Worm (Caenorhabditis elegans): ENCODE results near the gene Y43B11AR.3.

Y43B11AR.3 gene

ce11 chrIV:7083382-7083784 is at the start of gene Y43B11AR.3:
Gene Y43B11AR.3 (minus strand): TSS chrIV:7083716.
- TF ChIP-seq Y116A8C.19 (tag; optimal IDR thresholded peaks at IDR 0.05; ENCODE audit: borderline replicate concordance) (no peak), nhr-76 (tag; optimal IDR thresholded peaks at IDR 0.05) (no peak), lsy-2 (tag; optimal IDR thresholded peaks at IDR 0.05) (peak in 1 of 2 experiments; percentile 14), F16B12.6 (tag; optimal IDR thresholded peaks at IDR 0.05) (no peak), hlh-17 (GFP tag; optimal IDR thresholded peaks at IDR 0.05; ENCODE audit: borderline replicate concordance) (no peak), nhr-71 (tag; optimal IDR thresholded peaks at IDR 0.05) (peak; percentile 46), lin-39 (tag; optimal IDR thresholded peaks at IDR 0.05) (no peak), hpl-2 (GFP tag; optimal IDR thresholded peaks at IDR 0.05) (no peak), tlp-1 (tag; optimal IDR thresholded peaks at IDR 0.05) (no peak), sup-37 (GFP tag; optimal IDR thresholded peaks at IDR 0.05) (no peak), ets-5 (GFP tag; IDR thresholded peaks at IDR 0.05) (no peak), rnt-1 (tag; optimal IDR thresholded peaks at IDR 0.05) (peak; percentile 30), efl-1 (optimal IDR thresholded peaks at IDR 0.05) (peak; percentile 9 to 12), efl-1 (GFP tag; optimal IDR thresholded peaks at IDR 0.05 in 1 of 2) (peak in 1 of 2 experiments; percentile 22), nhr-47 (tag; optimal IDR thresholded peaks at IDR 0.05) (peak; percentile 8), ama-1 (optimal IDR thresholded peaks at IDR 0.05) (peak; percentile 49), blmp-1 (tag; optimal IDR thresholded peaks at IDR 0.05) (no peak), swsn-7 (tag; optimal IDR thresholded peaks at IDR 0.05) (no peak), nhr-90 (tag; optimal IDR thresholded peaks at IDR 0.05; ENCODE audit: poor library complexity) (peak; percentile 34), ces-1 (GFP tag; optimal IDR thresholded peaks at IDR 0.05) (no peak), C16A3.4 (tag; optimal IDR thresholded peaks at IDR 0.05) (no peak), lin-13 (GFP tag; optimal IDR thresholded peaks at IDR 0.05) (no peak), fos-1 (tag; optimal IDR thresholded peaks at IDR 0.05) (peak; percentile 44), nhr-85 (tag) (peak; percentile 56), aly-2 (tag; optimal IDR thresholded peaks at IDR 0.05) (peak; percentile 78), dsc-1 (tag; optimal IDR thresholded peaks at IDR 0.05) (no peak), pqm-1 (tag; optimal IDR thresholded peaks at IDR 0.05) (no peak)

ce11 chrIV:7133140-7133539 is 49.6 kb upstream of the Y43B11AR.3 start, which contains the start of gene cyn-12:
Gene cyn-12 (minus strand): TSS chrIV:7133217.
- peak; percentile 19 to 46 for TF ChIP-seq lin-35 (GFP tag; optimal IDR thresholded peaks at IDR 0.05)
- TF ChIP-seq fkh-10 (GFP tag; optimal IDR thresholded peaks at IDR 0.05): no peak
- peak; percentile 52 for TF ChIP-seq unc-130 (tag; optimal IDR thresholded peaks at IDR 0.05)
- TF ChIP-seq nhr-12 (tag; optimal IDR thresholded peaks at IDR 0.05): no peak
- peak in 2 of 3 experiments; percentile 48 to 58 for TF ChIP-seq dpl-1 (GFP tag; optimal IDR thresholded peaks at IDR 0.05)
- TF ChIP-seq pag-3 (tag; optimal IDR thresholded peaks at IDR 0.05; ENCODE audit: borderline replicate concordance, insufficient read depth): no peak
- TF ChIP-seq zip-4 (GFP tag; optimal IDR thresholded peaks at IDR 0.05): no peak
- TF ChIP-seq snu-23 (GFP tag; optimal IDR thresholded peaks at IDR 0.05): peak; percentile 55
- TF ChIP-seq egl-13 (tag; optimal IDR thresholded peaks at IDR 0.05): no peak
- TF ChIP-seq lin-14 (GFP tag; optimal IDR thresholded peaks at IDR 0.05): peak; percentile 11
- TF ChIP-seq C34B4.2 (tag; optimal IDR thresholded peaks at IDR 0.05): no peak
- peak; percentile 56 for TF ChIP-seq nhr-71 (tag; optimal IDR thresholded peaks at IDR 0.05)
- no peak for TF ChIP-seq mep-1 (tag; optimal IDR thresholded peaks at IDR 0.05)
- no peak for TF ChIP-seq nhr-90 (tag; optimal IDR thresholded peaks at IDR 0.05; ENCODE audit: poor library complexity)
- TF ChIP-seq swsn-7 (tag; optimal IDR thresholded peaks at IDR 0.05): peak; percentile 31
- TF ChIP-seq ces-1 (GFP tag; optimal IDR thresholded peaks at IDR 0.05): no peak
- no peak for TF ChIP-seq nhr-77 (tag; optimal IDR thresholded peaks at IDR 0.05)
- TF ChIP-seq unc-98 (GFP tag; IDR thresholded peaks at IDR 0.05): no peak
- TF ChIP-seq lin-15B (tag; optimal IDR thresholded peaks at IDR 0.05): peak; percentile 7
- no peak for TF ChIP-seq ama-1 (optimal IDR thresholded peaks at IDR 0.05)
- no peak for TF ChIP-seq aha-1 (tag; optimal IDR thresholded peaks at IDR 0.05)
- no peak for TF ChIP-seq nhr-76 (tag; optimal IDR thresholded peaks at IDR 0.05)
- TF ChIP-seq ceh-8 (GFP tag; optimal IDR thresholded peaks at IDR 0.05): no peak
- TF ChIP-seq nhr-20 (tag; optimal IDR thresholded peaks at IDR 0.05): peak; percentile 38
- no peak for TF ChIP-seq aly-2 (tag; optimal IDR thresholded peaks at IDR 0.05)
- TF ChIP-seq tlp-1 (tag; optimal IDR thresholded peaks at IDR 0.05): no peak
- peak; percentile 15 to 52 for TF ChIP-seq efl-1 (optimal IDR thresholded peaks at IDR 0.05)
- peak; percentile 52 to 93 for TF ChIP-seq efl-1 (GFP tag; optimal IDR thresholded peaks at IDR 0.05 in 1 of 2)
- TF ChIP-seq tbx-2 (tag; optimal IDR thresholded peaks at IDR 0.05): peak; percentile 6
- TF ChIP-seq lsy-2 (tag; optimal IDR thresholded peaks at IDR 0.05): peak; percentile 41 to 55
- TF ChIP-seq sptf-1 (tag; optimal IDR thresholded peaks at IDR 0.05): no peak
- peak; percentile 85 for TF ChIP-seq F16B12.6 (tag; optimal IDR thresholded peaks at IDR 0.05)
- TF ChIP-seq mab-9 (GFP tag; IDR thresholded peaks at IDR 0.05): no peak
- TF ChIP-seq lir-3 (tag; optimal IDR thresholded peaks at IDR 0.05; ENCODE audit: poor library complexity): no peak
- TF ChIP-seq unc-86 (tag; optimal IDR thresholded peaks at IDR 0.05): no peak
- TF ChIP-seq unc-62 (GFP tag; optimal IDR thresholded peaks at IDR 0.05): no peak
- peak; percentile 52 for TF ChIP-seq nhr-47 (tag; optimal IDR thresholded peaks at IDR 0.05)

Measured in whole organism, L1 larva.